Fruit fly (Drosophila melanogaster) whole organism, embryonic: ENCODE data around the gene Ddc.

Experiments used
- Bteb2 ChIP-seq: fragments of 200-800 bp; sonication (Bioruptor generic); optimal IDR thresholded peaks from 2 replicates; lab custom pipeline; 2016; ENCODE audit warnings: missing biosample characterization, missing genetic modification characterization
- CG11456 ChIP-seq: fragments of 200-800 bp; sonication (Bioruptor generic); IDR thresholded peaks from 3 replicates; pipeline ENCODE4 v1.3.6; 2022; ENCODE audit warnings: missing biosample characterization, missing genetic modification characterization
- CG11695 ChIP-seq: fragments of 200-800 bp; sonication (Bioruptor generic); IDR thresholded peaks from 3 replicates; pipeline ENCODE4 v1.3.6; 2022; ENCODE audit warnings: missing biosample characterization, missing genetic modification characterization
- CG14667 ChIP-seq: fragments of 200-800 bp; sonication (Bioruptor generic); IDR thresholded peaks from 2 replicates; pipeline ENCODE4 v1.3.6; 2022; ENCODE audit warnings: missing biosample characterization, missing genetic modification characterization
- CG17829 ChIP-seq: fragments of 200-800 bp; optimal IDR thresholded peaks from 2 replicates; lab custom pipeline; 2019; ENCODE audit warnings: missing biosample characterization, mild to moderate bottlenecking, missing genetic modification characterization, moderate library complexity
- CG17912 ChIP-seq: fragments of 200-800 bp; sonication (Bioruptor generic); optimal IDR thresholded peaks from 2 replicates; lab custom pipeline; 2018; ENCODE audit warnings: missing biosample characterization, mild to moderate bottlenecking, missing genetic modification characterization
- CG2129 ChIP-seq: fragments of 200-800 bp; sonication (Bioruptor generic); IDR thresholded peaks from 2 replicates; pipeline ENCODE4 v1.3.6; 2022; ENCODE audit warnings: missing biosample characterization, missing genetic modification characterization; ENCODE audit not compliant: partially characterized antibody
- CG2199 ChIP-seq: fragments of 200-800 bp; sonication (Bioruptor generic); IDR thresholded peaks from 3 replicates; pipeline ENCODE4 v1.3.6; 2022; ENCODE audit warnings: missing biosample characterization, missing genetic modification characterization
- CG2875 ChIP-seq: fragments of 200-800 bp; sonication (Bioruptor generic); optimal IDR thresholded peaks from 2 replicates; lab custom pipeline; 2017; ENCODE audit warnings: missing biosample characterization, mild to moderate bottlenecking, missing genetic modification characterization, missing genetic modification reagents
- CG30403 ChIP-seq: fragments of 200-800 bp; sonication (Bioruptor generic); optimal IDR thresholded peaks from 3 replicates; lab custom pipeline; 2016; ENCODE audit warnings: missing biosample characterization, missing genetic modification characterization
- CG33557 ChIP-seq: fragments of 200-800 bp; sonication (Bioruptor generic); optimal IDR thresholded peaks from 2 replicates; lab custom pipeline; 2019; ENCODE audit warnings: missing biosample characterization, mild to moderate bottlenecking, missing genetic modification characterization, moderate library complexity
- CG4404 ChIP-seq: fragments of 200-800 bp; sonication (Bioruptor generic); IDR thresholded peaks from 2 replicates; pipeline ENCODE4 v1.3.6; 2022; ENCODE audit warnings: missing biosample characterization, missing genetic modification characterization
- CG7839 ChIP-seq: fragments of 200-800 bp; sonication (Bioruptor generic); optimal IDR thresholded peaks from 3 replicates; lab custom pipeline; 2018; ENCODE audit warnings: missing biosample characterization, mild to moderate bottlenecking, missing genetic modification characterization, moderate library complexity
- CG8924 ChIP-seq: fragments of 200-800 bp; optimal IDR thresholded peaks from 3 replicates; lab custom pipeline; 2019; ENCODE audit warnings: missing biosample characterization, mild to moderate bottlenecking, missing genetic modification characterization, moderate library complexity
- D ChIP-seq, 2 experiments: fragments of 200-800 bp in 1 of 2; fragments of >200 bp in 1 of 2; sonication (Bioruptor generic) in 1 of 2; optimal IDR thresholded peaks; 2 replicates in 1 of 2; 3 replicates in 1 of 2; lab custom pipeline; 2017; ENCODE audit warnings: mild to moderate bottlenecking in 1 of 2, missing biosample characterization in 1 of 2, missing genetic modification characterization in 1 of 2, missing genetic modification reagents in 1 of 2
- Doc2 ChIP-seq: fragments of 200-800 bp; sonication (Bioruptor generic); IDR thresholded peaks from 2 replicates; pipeline ENCODE4 v1.3.6; 2022; ENCODE audit warnings: missing biosample characterization, missing genetic modification characterization
- E2f1 ChIP-seq: fragments of 200-800 bp; sonication (Bioruptor generic); IDR thresholded peaks from 2 replicates; pipeline ENCODE4 v1.3.6; 2022; ENCODE audit warnings: missing biosample characterization, missing genetic modification characterization
- Mes4 ChIP-seq: fragments of 200-800 bp; sonication (Bioruptor generic); optimal IDR thresholded peaks from 2 replicates; lab custom pipeline; 2016; ENCODE audit warnings: missing biosample characterization, missing genetic modification characterization
- Rx ChIP-seq: fragments of 200-800 bp; sonication (Bioruptor generic); IDR thresholded peaks from 2 replicates; pipeline ENCODE4 v1.3.6; 2022; ENCODE audit warnings: missing biosample characterization, missing genetic modification characterization
- abd-A ChIP-seq: fragments of 200-800 bp; sonication (Bioruptor generic); optimal IDR thresholded peaks from 3 replicates; lab custom pipeline; 2019; ENCODE audit warnings: missing biosample characterization, mild to moderate bottlenecking, missing genetic modification characterization, moderate library complexity
- cad ChIP-seq: fragments of >200 bp; optimal IDR thresholded peaks from 2 replicates; lab custom pipeline; 2017; ENCODE audit warnings: missing biosample characterization, missing genetic modification characterization
- cg ChIP-seq: fragments of 200-800 bp; sonication (Bioruptor generic); optimal IDR thresholded peaks from 3 replicates; lab custom pipeline; 2019; ENCODE audit warnings: missing biosample characterization, mild to moderate bottlenecking, missing genetic modification characterization, moderate library complexity
- chif ChIP-seq, 2 experiments: fragments of 200-800 bp; sonication (Bioruptor generic); optimal IDR thresholded peaks; 3 replicates each; lab custom pipeline; 2016; ENCODE audit warnings: missing biosample characterization in 2 of 2, missing genetic modification characterization in 2 of 2
- crc ChIP-seq: fragments of 200-800 bp; sonication (Bioruptor generic); optimal IDR thresholded peaks from 2 replicates; lab custom pipeline; 2016; ENCODE audit warnings: missing biosample characterization, missing genetic modification characterization
- crol ChIP-seq: fragments of 200-800 bp; sonication (Bioruptor generic); IDR thresholded peaks from 2 replicates; pipeline ENCODE4 v1.3.6; 2022; ENCODE audit warnings: missing biosample characterization, missing genetic modification characterization
- esg ChIP-seq: fragments of 200-800 bp; sonication (Bioruptor generic); conservative IDR thresholded peaks from 2 replicates; pipeline ENCODE4 v1.3.6; 2022; ENCODE audit warnings: missing biosample characterization, missing genetic modification characterization
- fd102C ChIP-seq: fragments of 200-800 bp; sonication (Bioruptor generic); optimal IDR thresholded peaks from 2 replicates; lab custom pipeline; 2018; ENCODE audit warnings: missing biosample characterization, mild to moderate bottlenecking, missing genetic modification characterization, moderate library complexity
- gce ChIP-seq: fragments of 200-800 bp; sonication (Bioruptor generic); IDR thresholded peaks from 3 replicates; pipeline ENCODE4 v1.3.6; 2022; ENCODE audit warnings: missing biosample characterization, missing genetic modification characterization
- gfzf ChIP-seq: fragments of 200-800 bp; sonication (Bioruptor generic); optimal IDR thresholded peaks from 2 replicates; lab custom pipeline; 2016; ENCODE audit warnings: missing biosample characterization, mild to moderate bottlenecking, missing genetic modification characterization, moderate library complexity
- hbn ChIP-seq: fragments of 200-800 bp; sonication (Bioruptor generic); IDR thresholded peaks from 2 replicates; pipeline ENCODE4 v1.3.6; 2022; ENCODE audit warnings: missing biosample characterization, missing genetic modification characterization; ENCODE audit not compliant: partially characterized antibody
- kni ChIP-seq: fragments of 200-800 bp; sonication (Bioruptor generic); optimal IDR thresholded peaks from 3 replicates; lab custom pipeline; 2017; ENCODE audit warnings: mild to moderate bottlenecking, missing biosample characterization, missing genetic modification reagents, missing genetic modification characterization
- mld ChIP-seq: fragments of 200-800 bp; sonication (Bioruptor generic); IDR thresholded peaks from 3 replicates; pipeline ENCODE4 v1.3.6; 2022; ENCODE audit warnings: missing biosample characterization, missing genetic modification characterization; ENCODE audit not compliant: partially characterized antibody
- nerfin-1 ChIP-seq: fragments of 200-800 bp; sonication (Bioruptor generic); optimal IDR thresholded peaks from 3 replicates; lab custom pipeline; 2019; ENCODE audit warnings: missing biosample characterization, mild to moderate bottlenecking, missing genetic modification characterization, moderate library complexity
- nom ChIP-seq: fragments of 200-800 bp; sonication (Bioruptor generic); optimal IDR thresholded peaks from 2 replicates; lab custom pipeline; 2017; ENCODE audit warnings: missing biosample characterization, missing genetic modification characterization, mild to moderate bottlenecking, moderate library complexity, missing genetic modification reagents
- peb ChIP-seq: fragments of 200-800 bp; sonication (Bioruptor generic); IDR thresholded peaks from 2 replicates; pipeline ENCODE4 v1.3.6; 2022; ENCODE audit warnings: missing biosample characterization, missing genetic modification characterization
- pfk ChIP-seq: fragments of 200-800 bp; sonication (Bioruptor generic); optimal IDR thresholded peaks from 2 replicates; lab custom pipeline; 2018; ENCODE audit warnings: missing biosample characterization, mild to moderate bottlenecking, missing genetic modification characterization, moderate library complexity
- pros ChIP-seq: fragments of 200-800 bp; sonication (Bioruptor generic); optimal IDR thresholded peaks from 3 replicates; lab custom pipeline; 2019; ENCODE audit warnings: missing biosample characterization, mild to moderate bottlenecking, missing genetic modification characterization, moderate library complexity
- sens-2 ChIP-seq: fragments of 200-800 bp; sonication (Bioruptor generic); IDR thresholded peaks from 2 replicates; pipeline ENCODE4 v1.3.6; 2022; ENCODE audit warnings: missing biosample characterization, missing genetic modification characterization
- sqz ChIP-seq: fragments of 200-800 bp; sonication (Bioruptor generic); optimal IDR thresholded peaks from 3 replicates; lab custom pipeline; 2018; ENCODE audit warnings: missing biosample characterization, mild to moderate bottlenecking, missing genetic modification characterization
- sug ChIP-seq: fragments of 200-800 bp; optimal IDR thresholded peaks from 2 replicates; lab custom pipeline; 2019; ENCODE audit warnings: missing biosample characterization, mild to moderate bottlenecking, missing genetic modification characterization, moderate library complexity
- tio ChIP-seq: fragments of 200-800 bp; sonication (Bioruptor generic); optimal IDR thresholded peaks from 2 replicates; lab custom pipeline; 2017; ENCODE audit warnings: missing biosample characterization, missing genetic modification characterization, inconsistent platforms
- vvl ChIP-seq: fragments of 200-800 bp; sonication (Bioruptor generic); IDR thresholded peaks from 2 replicates; pipeline ENCODE4 v1.3.6; 2022; ENCODE audit warnings: missing biosample characterization, missing genetic modification characterization
- zen2 ChIP-seq: fragments of 200-800 bp; sonication (Bioruptor generic); IDR thresholded peaks from 3 replicates; pipeline ENCODE4 v1.3.6; 2022; ENCODE audit warnings: missing biosample characterization, missing genetic modification characterization; ENCODE audit not compliant: partially characterized antibody
- zfh1 ChIP-seq: fragments of 200-800 bp; sonication (Bioruptor generic); IDR thresholded peaks from 3 replicates; pipeline ENCODE4 v1.3.6; 2022; ENCODE audit warnings: missing biosample characterization, missing genetic modification characterization

The Ddc gene

DNA sequence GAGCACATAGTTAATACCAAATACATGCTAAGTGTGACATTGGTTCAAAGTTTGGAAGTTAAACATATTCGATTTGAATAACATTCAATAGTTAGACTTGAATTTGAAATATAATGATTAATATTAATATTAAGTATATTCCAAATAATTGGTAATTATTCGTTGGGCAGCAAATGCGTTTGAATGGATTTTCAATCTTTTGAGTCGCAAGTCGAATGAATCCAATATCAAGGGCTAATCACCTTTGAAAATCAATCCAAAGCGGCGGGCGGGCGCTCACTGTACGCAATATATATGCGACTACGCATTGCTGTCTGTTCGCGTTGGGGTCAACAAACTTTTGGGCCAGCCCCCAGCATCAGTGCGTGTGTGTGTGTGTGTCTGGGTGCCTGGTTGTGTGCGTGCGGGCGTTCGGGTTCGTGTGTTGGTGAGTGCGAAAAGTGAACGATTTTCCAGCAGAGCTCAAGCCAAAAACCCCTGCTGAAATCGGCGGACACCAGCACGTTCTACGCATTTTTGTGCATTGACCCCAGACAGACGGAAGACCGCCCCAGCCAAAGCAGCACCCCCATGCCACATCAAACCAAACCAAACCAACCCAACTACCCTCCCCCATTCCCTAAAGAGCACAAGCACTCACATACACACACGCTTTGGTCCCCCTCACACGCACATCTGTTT lies 18.4 kb upstream of the Ddc start (continued):
- TF ChIP-seq CG30403 (GFP tag; lab: Kevin White, UChicago) (peak; percentile 13), crc (GFP tag; lab: Kevin White, UChicago) (no peak), sens-2 (GFP tag; lab: Robert Waterston, UW) (no peak), Doc2 (GFP tag; lab: Robert Waterston, UW) (no peak)

- TF ChIP-seq CG2129 (no peak), peb (GFP tag; lab: Robert Waterston, UW) (no peak), nerfin-1 (tag; lab: Kevin White, UChicago) (peak; percentile 16), abd-A (tag; lab: Kevin White, UChicago) (peak; percentile 87), CG2199 (GFP tag; lab: Robert Waterston, UW) (0 out of 3 replicates have a peak, but pooled peaks have one; percentile 28), zen2 (0 out of 3 replicates have a peak, but pooled peaks have one; percentile 17), pros (GFP tag; lab: Kevin White, UChicago) (peak; percentile 98), cg (GFP tag; lab: Kevin White, UChicago) (peak; percentile 40), CG17829 (tag; lab: Kevin White, UChicago) (no peak), hbn (GFP tag; lab: Robert Waterston, UW) (no peak), vvl (GFP tag; lab: Robert Waterston, UW) (peak; percentile 26; the same call in 1 of the 2 replicates), CG11695 (GFP tag; lab: Robert Waterston, UW) (0 out of 3 replicates have a peak, but pooled peaks have one; percentile 11), gce (no peak), crol (GFP tag; lab: Robert Waterston, UW) (0 out of 2 replicates have a peak, but pooled peaks have one; percentile 32), sqz (GFP tag; lab: Kevin White, UChicago) (peak; percentile 61), Rx (GFP tag; lab: Robert Waterston, UW) (0 out of 2 replicates have a peak, but pooled peaks have one; percentile 23), pfk (GFP tag; lab: Kevin White, UChicago) (peak; percentile 91), nom (GFP tag; lab: Kevin White, UChicago) (peak; percentile 20), gfzf (no peak), CG17912 (GFP tag; lab: Kevin White, UChicago) (no peak), mld (GFP tag; lab: Robert Waterston, UW) (no peak), sug (tag; lab: Kevin White, UChicago) (no peak), kni (GFP tag; lab: Kevin White, UChicago) (peak; percentile 20)
These were observed 17.6 kb upstream of the Ddc start for dm6 chr2L:19137494-19138360.

dm6 chr2L:19136735-19137134 lies 16.6 kb upstream of the Ddc start:
- TF ChIP-seq tio (GFP tag; lab: Kevin White, UChicago) (peak; percentile 43), CG2875 (GFP tag; lab: Kevin White, UChicago) (peak; percentile 25), pros (GFP tag; lab: Kevin White, UChicago) (peak; percentile 34), nerfin-1 (tag; lab: Kevin White, UChicago) (no peak), Bteb2 (GFP tag; lab: Kevin White, UChicago) (no peak), zfh1 (GFP tag; lab: Robert Waterston, UW) (0 out of 3 replicates have a peak, but pooled peaks have one; percentile 25), cad (GFP tag; lab: Kevin White, UChicago) (peak; percentile 21), CG33557 (GFP tag; lab: Kevin White, UChicago) (peak; percentile 49), CG8924 (tag; lab: Kevin White, UChicago) (peak; percentile 39), CG4404 (GFP tag; lab: Robert Waterston, UW) (peak; percentile 50; the same call in 1 of the 2 replicates), Mes4 (GFP tag; lab: Kevin White, UChicago) (peak; percentile 20), CG7839 (tag; lab: Kevin White, UChicago) (peak; percentile 21), D (optimal IDR thresholded peaks at IDR 0.05; lab: Kevin White, UChicago) (no peak), D (GFP tag; optimal IDR thresholded peaks at IDR 0.05; lab: Kevin White, UChicago) (peak; percentile 3), chif (GFP tag; optimal IDR thresholded peaks at IDR 0.05; lab: Kevin White, UChicago) (peak in 1 of 2 experiments; percentile 67), fd102C (GFP tag; lab: Kevin White, UChicago) (peak; percentile 44), E2f1 (GFP tag; lab: Robert Waterston, UW) (no peak), esg (no peak), CG14667 (GFP tag; lab: Robert Waterston, UW) (no peak), CG11456 (GFP tag; lab: Robert Waterston, UW) (no peak)
